Fruit fly (Drosophila melanogaster) whole organism, wandering third instar larva: Measurements from ENCODE around the gene ZnT63C.
A peak's percentile ranks its signal among the peaks of the same experiment; 100 is the strongest.

Experiments used
- Abd-B ChIP-seq: fragments of >200 bp; optimal IDR thresholded peaks from 2 replicates; lab custom pipeline; 2017; ENCODE audit warnings: missing biosample characterization, missing genetic modification characterization
- CG32264 ChIP-seq: fragments of 200-800 bp; sonication (Bioruptor generic); optimal IDR thresholded peaks from 2 replicates; lab custom pipeline; 2016; ENCODE audit warnings: missing biosample characterization, missing genetic modification characterization
- CG9705 ChIP-seq: fragments of 200-800 bp; sonication (Bioruptor generic); optimal IDR thresholded peaks from 2 replicates; lab custom pipeline; 2018; ENCODE audit warnings: missing biosample characterization, mild to moderate bottlenecking, missing genetic modification characterization
- CrebA ChIP-seq: fragments of 200-800 bp; sonication (Bioruptor generic); optimal IDR thresholded peaks from 2 replicates; lab custom pipeline; 2016; ENCODE audit warnings: missing biosample characterization, mild to moderate bottlenecking, missing genetic modification characterization, borderline replicate concordance
- Dfd ChIP-seq: fragments of >200 bp; optimal IDR thresholded peaks from 2 replicates; lab custom pipeline; 2017; ENCODE audit warnings: missing biosample characterization, missing genetic modification characterization
- Dif ChIP-seq: fragments of 200-275, 200-300 bp; sonication (Bioruptor generic); optimal IDR thresholded peaks from 2 replicates; lab custom pipeline; 2018; ENCODE audit warnings: missing biosample characterization, missing genetic modification characterization; ENCODE audit not compliant: partially characterized antibody
- GATAd ChIP-seq: sonication (Bioruptor generic); optimal IDR thresholded peaks from 2 replicates; lab custom pipeline; 2016; ENCODE audit warnings: missing biosample characterization, missing genetic modification characterization
- HLH106 ChIP-seq: fragments of 200-800 bp; optimal IDR thresholded peaks from 3 replicates; lab custom pipeline; 2019; ENCODE audit warnings: missing biosample characterization, mild to moderate bottlenecking, missing genetic modification characterization, moderate library complexity
- Hnf4 ChIP-seq: fragments of 200-800 bp; sonication (Bioruptor generic); optimal IDR thresholded peaks from 2 replicates; lab custom pipeline; 2016; ENCODE audit warnings: missing biosample characterization, mild to moderate bottlenecking, missing genetic modification characterization
- Hr78 ChIP-seq: fragments of >200 bp; optimal IDR thresholded peaks from 2 replicates; lab custom pipeline; 2017; ENCODE audit warnings: missing biosample characterization, missing genetic modification characterization
- Hr83 ChIP-seq: fragments of 200-300 bp; sonication (Bioruptor generic); optimal IDR thresholded peaks from 2 replicates; lab custom pipeline; 2016; ENCODE audit warnings: missing biosample characterization, mild to moderate bottlenecking, missing genetic modification characterization, moderate library complexity; ENCODE audit not compliant: poor library complexity, severe bottlenecking
- Jra ChIP-seq: sonication (Bioruptor generic); optimal IDR thresholded peaks from 2 replicates; lab custom pipeline; 2016; ENCODE audit warnings: missing biosample characterization, missing genetic modification characterization
- Mio ChIP-seq: sonication (Bioruptor generic); optimal IDR thresholded peaks from 2 replicates; lab custom pipeline; 2016; ENCODE audit warnings: missing biosample characterization, missing genetic modification characterization
- Myc ChIP-seq: fragments of >200 bp; optimal IDR thresholded peaks from 2 replicates; lab custom pipeline; 2017
- N ChIP-seq: fragments of >200 bp; optimal IDR thresholded peaks from 2 replicates; lab custom pipeline; 2018; ENCODE audit warnings: missing biosample characterization, missing external identifiers, missing genetic modification characterization
- OdsH ChIP-seq: fragments of 200-800 bp; sonication (Bioruptor generic); optimal IDR thresholded peaks from 2 replicates; lab custom pipeline; 2016; ENCODE audit warnings: missing biosample characterization, mild to moderate bottlenecking, missing genetic modification characterization
- Rel ChIP-seq, 2 experiments: fragments of 200-800 bp; sonication (Bioruptor generic) in 1 of 2; optimal IDR thresholded peaks; 2 replicates in 1 of 2; 3 replicates in 1 of 2; lab custom pipeline; 2016 to 2019; ENCODE audit warnings: mild to moderate bottlenecking in 2 of 2, missing biosample characterization in 2 of 2, missing genetic modification characterization in 2 of 2, moderate library complexity in 1 of 2
- Sp1 ChIP-seq: fragments of 200-800 bp; sonication (Bioruptor generic); optimal IDR thresholded peaks from 3 replicates; lab custom pipeline; 2019; ENCODE audit warnings: missing biosample characterization, mild to moderate bottlenecking, missing genetic modification characterization, moderate library complexity
- Vsx2 ChIP-seq: fragments of 200-300, 225-300 bp; sonication (Bioruptor generic); optimal IDR thresholded peaks from 2 replicates; lab custom pipeline; 2018; ENCODE audit warnings: missing biosample characterization, missing genetic modification characterization; ENCODE audit not compliant: partially characterized antibody
- br ChIP-seq: fragments of 200-800 bp; sonication (Bioruptor generic); optimal IDR thresholded peaks from 2 replicates; lab custom pipeline; 2016; ENCODE audit warnings: missing biosample characterization, missing genetic modification characterization
- brk ChIP-seq: fragments of 200-800 bp; sonication (Bioruptor generic); optimal IDR thresholded peaks from 2 replicates; lab custom pipeline; 2016; ENCODE audit warnings: missing biosample characterization, mild to moderate bottlenecking, missing genetic modification characterization
- dl ChIP-seq, 2 experiments: fragments of 175-275, 200-275 bp in 1 of 2; fragments of 200-275 bp in 1 of 2; sonication (Bioruptor generic); optimal IDR thresholded peaks; lab custom pipeline; 2018; ENCODE audit warnings: mild to moderate bottlenecking in 2 of 2, missing biosample characterization in 2 of 2, missing genetic modification characterization in 2 of 2, moderate library complexity in 2 of 2; ENCODE audit not compliant: partially characterized antibody in 2 of 2, insufficient read depth in 1 of 2
- dmrt93B ChIP-seq: fragments of 200-800 bp; sonication (Bioruptor generic); optimal IDR thresholded peaks from 2 replicates; lab custom pipeline; 2018; ENCODE audit warnings: missing biosample characterization, mild to moderate bottlenecking, missing genetic modification characterization
- dsf ChIP-seq: sonication (Bioruptor generic); optimal IDR thresholded peaks from 2 replicates; lab custom pipeline; 2016; ENCODE audit warnings: missing biosample characterization, missing genetic modification characterization, borderline replicate concordance
- ey ChIP-seq: fragments of 200-800 bp; sonication (Bioruptor generic); optimal IDR thresholded peaks from 2 replicates; lab custom pipeline; 2016; ENCODE audit warnings: missing biosample characterization, missing genetic modification characterization
- foxo ChIP-seq, 2 experiments: fragments of 200-800 bp; sonication (Bioruptor generic); optimal IDR thresholded peaks; 2 replicates in 1 of 2; 3 replicates in 1 of 2; lab custom pipeline; 2016 to 2017; ENCODE audit warnings: missing biosample characterization in 2 of 2, missing genetic modification characterization in 2 of 2
- fru ChIP-seq: fragments of 200-800 bp; sonication (Bioruptor generic); optimal IDR thresholded peaks from 3 replicates; lab custom pipeline; 2016; ENCODE audit warnings: missing biosample characterization, mild to moderate bottlenecking, missing genetic modification characterization
- h ChIP-seq: fragments of 200-800 bp; sonication (Bioruptor generic); optimal IDR thresholded peaks from 3 replicates; lab custom pipeline; 2016; ENCODE audit warnings: missing biosample characterization, mild to moderate bottlenecking, missing genetic modification characterization
- jim ChIP-seq: fragments of 175-275, 200-325 bp; sonication (Bioruptor generic); optimal IDR thresholded peaks from 2 replicates; lab custom pipeline; 2016; ENCODE audit warnings: missing biosample characterization, mild to moderate bottlenecking, missing genetic modification characterization
- lola ChIP-seq: fragments of >200 bp; optimal IDR thresholded peaks from 2 replicates; lab custom pipeline; 2017; ENCODE audit warnings: missing biosample characterization, missing genetic modification characterization
- pan ChIP-seq: fragments of >200 bp; optimal IDR thresholded peaks from 2 replicates; lab custom pipeline; 2017
- psq ChIP-seq: fragments of 200-800 bp; sonication (Bioruptor generic); optimal IDR thresholded peaks from 3 replicates; lab custom pipeline; 2017; ENCODE audit warnings: missing biosample characterization, mild to moderate bottlenecking, missing genetic modification characterization, moderate library complexity
- rgr ChIP-seq: fragments of 200-800 bp; sonication (Bioruptor generic); optimal IDR thresholded peaks from 3 replicates; lab custom pipeline; 2016; ENCODE audit warnings: missing biosample characterization, mild to moderate bottlenecking, missing genetic modification characterization
- sage ChIP-seq: fragments of 200-800 bp; sonication (Bioruptor generic); optimal IDR thresholded peaks from 2 replicates; lab custom pipeline; 2016; ENCODE audit warnings: missing biosample characterization, mild to moderate bottlenecking, missing genetic modification characterization
- sv ChIP-seq: fragments of 200-800 bp; sonication (Bioruptor generic); optimal IDR thresholded peaks from 3 replicates; lab custom pipeline; 2016; ENCODE audit warnings: missing biosample characterization, missing genetic modification characterization
- tai ChIP-seq: sonication (Bioruptor generic); optimal IDR thresholded peaks from 2 replicates; lab custom pipeline; 2016; ENCODE audit warnings: missing biosample characterization, missing genetic modification characterization
- usp ChIP-seq: fragments of >200 bp; optimal IDR thresholded peaks from 2 replicates; lab custom pipeline; 2017; ENCODE audit warnings: missing biosample characterization, missing genetic modification characterization
- woc ChIP-seq: sonication (Bioruptor generic); optimal IDR thresholded peaks from 2 replicates; lab custom pipeline; 2016; ENCODE audit warnings: missing biosample characterization, mild to moderate bottlenecking, missing genetic modification characterization

Gene ZnT63C

dm6 chr3L:3319992-3320732, 16.7 kb downstream of the ZnT63C start:
- TF ChIP-seq usp (GFP tag; lab: Kevin White, UChicago) (no peak), foxo (GFP tag; optimal IDR thresholded peaks at IDR 0.05; lab: Kevin White, UChicago) (peak in 1 of 2 experiments; percentile 5), Hr83 (GFP tag; lab: Kevin White, UChicago) (no peak), Rel (GFP tag; optimal IDR thresholded peaks at IDR 0.05; lab: Kevin White, UChicago) (no peak), Rel (tag; optimal IDR thresholded peaks at IDR 0.05; lab: Kevin White, UChicago) (peak; percentile 87), h (GFP tag; lab: Kevin White, UChicago) (no peak), dmrt93B (no peak), sage (GFP tag; lab: Kevin White, UChicago) (no peak), CG9705 (GFP tag; lab: Kevin White, UChicago) (no peak), rgr (GFP tag; lab: Kevin White, UChicago) (peak; percentile 29), OdsH (no peak), brk (GFP tag; lab: Kevin White, UChicago) (no peak), Jra (GFP tag; lab: Kevin White, UChicago) (peak; percentile 1), dl (GFP tag; optimal IDR thresholded peaks at IDR 0.05; lab: Kevin White, UChicago; ENCODE audit: insufficient read depth in 1 of 2, partially characterized antibody in 2 of 2) (no peak), Abd-B (no peak), fru (no peak), pan (lab: Kevin White, UChicago) (no peak), CrebA (GFP tag; lab: Kevin White, UChicago) (no peak), Hnf4 (GFP tag; lab: Kevin White, UChicago) (no peak), br (GFP tag; lab: Kevin White, UChicago) (peak; percentile 28), Vsx2 (GFP tag; lab: Kevin White, UChicago) (no peak), Dif (GFP tag; lab: Kevin White, UChicago) (no peak), dsf (GFP tag; lab: Kevin White, UChicago) (no peak), Mio (GFP tag; lab: Kevin White, UChicago) (no peak), psq (GFP tag; lab: Kevin White, UChicago) (no peak), Dfd (GFP tag; lab: Kevin White, UChicago) (no peak), HLH106 (tag; lab: Kevin White, UChicago) (no peak), N (GFP tag; lab: Kevin White, UChicago) (no peak), ey (GFP tag; lab: Kevin White, UChicago) (no peak), jim (GFP tag; lab: Kevin White, UChicago) (no peak), lola (GFP tag; lab: Kevin White, UChicago) (no peak), sv (no peak), Myc (no peak), CG32264 (GFP tag; lab: Kevin White, UChicago) (no peak), GATAd (GFP tag; lab: Kevin White, UChicago) (no peak), Sp1 (GFP tag; lab: Kevin White, UChicago) (peak; percentile 1), tai (GFP tag; lab: Kevin White, UChicago) (no peak), Hr78 (GFP tag; lab: Kevin White, UChicago) (no peak), woc (GFP tag; lab: Kevin White, UChicago) (no peak)

dm6 chr3L:3325597-3325924, 22.1 kb downstream of the ZnT63C start:
- no peak for TF ChIP-seq CG9705 (GFP tag; lab: Kevin White, UChicago)
- TF ChIP-seq dl (GFP tag; optimal IDR thresholded peaks at IDR 0.05; lab: Kevin White, UChicago; ENCODE audit: insufficient read depth in 1 of 2, partially characterized antibody in 2 of 2) = no peak
- TF ChIP-seq pan (lab: Kevin White, UChicago) = no peak
- no peak for TF ChIP-seq h (GFP tag; lab: Kevin White, UChicago)
- no peak for TF ChIP-seq GATAd (GFP tag; lab: Kevin White, UChicago)
- no peak for TF ChIP-seq fru
- no peak for TF ChIP-seq lola (GFP tag; lab: Kevin White, UChicago)
- TF ChIP-seq foxo (GFP tag; optimal IDR thresholded peaks at IDR 0.05; lab: Kevin White, UChicago) = no peak
- no peak for TF ChIP-seq dsf (GFP tag; lab: Kevin White, UChicago)
- TF ChIP-seq Abd-B = no peak
- no peak for TF ChIP-seq br (GFP tag; lab: Kevin White, UChicago)
- TF ChIP-seq, all 38 proteins: peak for 0
